Worm (Caenorhabditis elegans): ENCODE data around the gene F54E4.3.
A peak's percentile ranks its signal among the peaks of the same experiment; 100 is the strongest.

The F54E4.3 gene

ce11 chrX:14653486-14653885 is 17.3 kb upstream of the F54E4.3 start:
- peak; percentile 63 for TF ChIP-seq F13H6.1 (tag; optimal IDR thresholded peaks at IDR 0.05)
- TF ChIP-seq ztf-1 (GFP tag; conservative IDR thresholded peaks at IDR 0.05): no peak
- no peak for TF ChIP-seq zag-1 (tag; optimal IDR thresholded peaks at IDR 0.05)
- TF ChIP-seq mbf-1 (tag; optimal IDR thresholded peaks at IDR 0.05): no peak
- no peak for TF ChIP-seq lin-11 (tag; optimal IDR thresholded peaks at IDR 0.05)
- TF ChIP-seq mab-5 (tag; optimal IDR thresholded peaks at IDR 0.05): no peak
- TF ChIP-seq nhr-77 (tag; optimal IDR thresholded peaks at IDR 0.05): no peak
- no peak for TF ChIP-seq nhr-11 (tag; optimal IDR thresholded peaks at IDR 0.05)
- peak; percentile 27 for TF ChIP-seq sma-9 (GFP tag; optimal IDR thresholded peaks at IDR 0.05)
- no peak for TF ChIP-seq sma-9 (tag; optimal IDR thresholded peaks at IDR 0.05)
- no peak for TF ChIP-seq nhr-21 (tag; optimal IDR thresholded peaks at IDR 0.05)
- peak; percentile 58 for TF ChIP-seq nhr-129 (tag; optimal IDR thresholded peaks at IDR 0.05)

ce11 chrX:14652058-14652457 is 15.8 kb upstream of the F54E4.3 start:
- TF ChIP-seq lin-39 (tag; optimal IDR thresholded peaks at IDR 0.05): no peak
- no peak for TF ChIP-seq nhr-10 (tag; optimal IDR thresholded peaks at IDR 0.05)
- no peak for TF ChIP-seq ztf-1 (GFP tag; conservative IDR thresholded peaks at IDR 0.05)
- TF ChIP-seq mdl-1 (tag; optimal IDR thresholded peaks at IDR 0.05): no peak
- no peak for TF ChIP-seq unc-62 (GFP tag; optimal IDR thresholded peaks at IDR 0.05)
- TF ChIP-seq Y55F3AM.14 (GFP tag; optimal IDR thresholded peaks at IDR 0.05): no peak
- no peak for TF ChIP-seq sem-4 (tag; optimal IDR thresholded peaks at IDR 0.05)
- no peak for TF ChIP-seq skn-1 (tag; optimal IDR thresholded peaks at IDR 0.05)
- no peak for TF ChIP-seq lsy-2 (tag; optimal IDR thresholded peaks at IDR 0.05)
- no peak for TF ChIP-seq gmeb-1 (tag; optimal IDR thresholded peaks at IDR 0.05)
- TF ChIP-seq zag-1 (tag; optimal IDR thresholded peaks at IDR 0.05): no peak
- no peak for TF ChIP-seq nhr-6 (tag; optimal IDR thresholded peaks at IDR 0.05)
- no peak for TF ChIP-seq nhr-25 (tag; optimal IDR thresholded peaks at IDR 0.05)
- TF ChIP-seq F13H6.1 (tag; optimal IDR thresholded peaks at IDR 0.05): no peak
- TF ChIP-seq ama-1 (optimal IDR thresholded peaks at IDR 0.05): no peak
- TF ChIP-seq nhr-77 (tag; optimal IDR thresholded peaks at IDR 0.05): no peak
- no peak for TF ChIP-seq fos-1 (tag; optimal IDR thresholded peaks at IDR 0.05)
- no peak for TF ChIP-seq mbf-1 (tag; optimal IDR thresholded peaks at IDR 0.05)

- TF ChIP-seq crh-2 (tag; optimal IDR thresholded peaks at IDR 0.05) (no peak), Y55F3AM.14 (GFP tag; optimal IDR thresholded peaks at IDR 0.05) (no peak), unc-62 (GFP tag; optimal IDR thresholded peaks at IDR 0.05) (no peak), F13H6.1 (tag; optimal IDR thresholded peaks at IDR 0.05) (peak; percentile 24), nhr-129 (tag; optimal IDR thresholded peaks at IDR 0.05) (no peak)
Measured at ce11 chrX:14649224-14649623, 13.0 kb upstream of the F54E4.3 start.

- no peak for TF ChIP-seq mbf-1 (tag; optimal IDR thresholded peaks at IDR 0.05)
- no peak for TF ChIP-seq unc-55 (GFP tag; optimal IDR thresholded peaks at IDR 0.05)
- TF ChIP-seq sma-3 (GFP tag; optimal IDR thresholded peaks at IDR 0.05): no peak
- TF ChIP-seq gmeb-1 (tag; optimal IDR thresholded peaks at IDR 0.05): no peak
- no peak for TF ChIP-seq lsy-2 (tag; optimal IDR thresholded peaks at IDR 0.05)
Measured at ce11 chrX:14645392-14645791, 9.2 kb upstream of the F54E4.3 start, which contains the start of gene F54E4.4. Gene F54E4.4 (minus strand): TSS chrX:14645492.

- TF ChIP-seq nhr-129 (tag; optimal IDR thresholded peaks at IDR 0.05) (peak; percentile 68), snpc-4 (tag; optimal IDR thresholded peaks at IDR 0.05) (no peak), nhr-77 (tag; optimal IDR thresholded peaks at IDR 0.05) (no peak), fos-1 (tag; optimal IDR thresholded peaks at IDR 0.05) (peak; percentile 4), gmeb-1 (tag; optimal IDR thresholded peaks at IDR 0.05) (no peak), ceh-16 (tag; optimal IDR thresholded peaks at IDR 0.05) (no peak), lin-39 (tag; optimal IDR thresholded peaks at IDR 0.05) (no peak), ztf-11 (tag; optimal IDR thresholded peaks at IDR 0.05) (no peak), nhr-11 (tag; optimal IDR thresholded peaks at IDR 0.05) (no peak), egl-27 (tag; optimal IDR thresholded peaks at IDR 0.05) (no peak), R02D3.7 (tag; optimal IDR thresholded peaks at IDR 0.05) (no peak), nhr-25 (tag; optimal IDR thresholded peaks at IDR 0.05) (no peak), aly-2 (tag; optimal IDR thresholded peaks at IDR 0.05) (no peak), skn-1 (tag; optimal IDR thresholded peaks at IDR 0.05) (no peak), C34F6.9 (tag; optimal IDR thresholded peaks at IDR 0.05) (peak; percentile 74), ceh-82 (tag; optimal IDR thresholded peaks at IDR 0.05) (peak; percentile 5), ztf-4 (tag; optimal IDR thresholded peaks at IDR 0.05) (no peak), crh-2 (tag; optimal IDR thresholded peaks at IDR 0.05) (peak; percentile 59), mab-5 (tag; optimal IDR thresholded peaks at IDR 0.05) (no peak), unc-55 (GFP tag; optimal IDR thresholded peaks at IDR 0.05) (peak; percentile 65), lin-11 (tag; optimal IDR thresholded peaks at IDR 0.05) (peak; percentile 59), unc-39 (tag; optimal IDR thresholded peaks at IDR 0.05) (no peak), elt-1 (tag; optimal IDR thresholded peaks at IDR 0.05) (no peak), nhr-12 (tag; optimal IDR thresholded peaks at IDR 0.05) (no peak), mbf-1 (tag; optimal IDR thresholded peaks at IDR 0.05) (no peak), elt-3 (tag; optimal IDR thresholded peaks at IDR 0.05) (no peak), peb-1 (tag; optimal IDR thresholded peaks at IDR 0.05) (no peak), ztf-1 (GFP tag; conservative IDR thresholded peaks at IDR 0.05) (no peak), nhr-237 (tag; optimal IDR thresholded peaks at IDR 0.05) (no peak), sma-3 (GFP tag; optimal IDR thresholded peaks at IDR 0.05) (no peak), nhr-10 (tag; optimal IDR thresholded peaks at IDR 0.05) (no peak), blmp-1 (tag; optimal IDR thresholded peaks at IDR 0.05; ENCODE audit: insufficient read depth) (no peak)
Measured at ce11 chrX:14639941-14640340, 3.7 kb upstream of the F54E4.3 start.

All from whole organism, L2 larva.